Fruit fly (Drosophila melanogaster) whole organism, wandering third instar larva: ENCODE measurements around the gene Ube4B.

ENCODE experiments used
- CG32264 ChIP-seq: fragments of 200-800 bp; sonication (Bioruptor generic); optimal IDR thresholded peaks from 2 replicates; lab custom pipeline; 2016; ENCODE audit warnings: missing biosample characterization, missing genetic modification characterization
- CrebA ChIP-seq: fragments of 200-800 bp; sonication (Bioruptor generic); optimal IDR thresholded peaks from 2 replicates; lab custom pipeline; 2016; ENCODE audit warnings: missing biosample characterization, mild to moderate bottlenecking, missing genetic modification characterization, borderline replicate concordance
- Dif ChIP-seq: fragments of 200-275, 200-300 bp; sonication (Bioruptor generic); optimal IDR thresholded peaks from 2 replicates; lab custom pipeline; 2018; ENCODE audit warnings: missing biosample characterization, missing genetic modification characterization; ENCODE audit not compliant: partially characterized antibody
- GATAd ChIP-seq: sonication (Bioruptor generic); optimal IDR thresholded peaks from 2 replicates; lab custom pipeline; 2016; ENCODE audit warnings: missing biosample characterization, missing genetic modification characterization
- HLH106 ChIP-seq: fragments of 200-800 bp; optimal IDR thresholded peaks from 3 replicates; lab custom pipeline; 2019; ENCODE audit warnings: missing biosample characterization, mild to moderate bottlenecking, missing genetic modification characterization, moderate library complexity
- Hnf4 ChIP-seq: fragments of 200-800 bp; sonication (Bioruptor generic); optimal IDR thresholded peaks from 2 replicates; lab custom pipeline; 2016; ENCODE audit warnings: missing biosample characterization, mild to moderate bottlenecking, missing genetic modification characterization
- Hr78 ChIP-seq: fragments of >200 bp; optimal IDR thresholded peaks from 2 replicates; lab custom pipeline; 2017; ENCODE audit warnings: missing biosample characterization, missing genetic modification characterization
- Hr83 ChIP-seq: fragments of 200-300 bp; sonication (Bioruptor generic); optimal IDR thresholded peaks from 2 replicates; lab custom pipeline; 2016; ENCODE audit warnings: missing biosample characterization, mild to moderate bottlenecking, missing genetic modification characterization, moderate library complexity; ENCODE audit not compliant: poor library complexity, severe bottlenecking
- Jra ChIP-seq: sonication (Bioruptor generic); optimal IDR thresholded peaks from 2 replicates; lab custom pipeline; 2016; ENCODE audit warnings: missing biosample characterization, missing genetic modification characterization
- Myc ChIP-seq: fragments of >200 bp; optimal IDR thresholded peaks from 2 replicates; lab custom pipeline; 2017
- N ChIP-seq: fragments of >200 bp; optimal IDR thresholded peaks from 2 replicates; lab custom pipeline; 2018; ENCODE audit warnings: missing biosample characterization, missing external identifiers, missing genetic modification characterization
- OdsH ChIP-seq: fragments of 200-800 bp; sonication (Bioruptor generic); optimal IDR thresholded peaks from 2 replicates; lab custom pipeline; 2016; ENCODE audit warnings: missing biosample characterization, mild to moderate bottlenecking, missing genetic modification characterization
- Rel ChIP-seq, 2 experiments: fragments of 200-800 bp; sonication (Bioruptor generic) in 1 of 2; optimal IDR thresholded peaks; 2 replicates in 1 of 2; 3 replicates in 1 of 2; lab custom pipeline; 2016 to 2019; ENCODE audit warnings: mild to moderate bottlenecking in 2 of 2, missing biosample characterization in 2 of 2, missing genetic modification characterization in 2 of 2, moderate library complexity in 1 of 2
- Vsx2 ChIP-seq: fragments of 200-300, 225-300 bp; sonication (Bioruptor generic); optimal IDR thresholded peaks from 2 replicates; lab custom pipeline; 2018; ENCODE audit warnings: missing biosample characterization, missing genetic modification characterization; ENCODE audit not compliant: partially characterized antibody
- dmrt93B ChIP-seq: fragments of 200-800 bp; sonication (Bioruptor generic); optimal IDR thresholded peaks from 2 replicates; lab custom pipeline; 2018; ENCODE audit warnings: missing biosample characterization, mild to moderate bottlenecking, missing genetic modification characterization
- dsf ChIP-seq: sonication (Bioruptor generic); optimal IDR thresholded peaks from 2 replicates; lab custom pipeline; 2016; ENCODE audit warnings: missing biosample characterization, missing genetic modification characterization, borderline replicate concordance
- ey ChIP-seq: fragments of 200-800 bp; sonication (Bioruptor generic); optimal IDR thresholded peaks from 2 replicates; lab custom pipeline; 2016; ENCODE audit warnings: missing biosample characterization, missing genetic modification characterization
- foxo ChIP-seq, 2 experiments: fragments of 200-800 bp; sonication (Bioruptor generic); optimal IDR thresholded peaks; 2 replicates in 1 of 2; 3 replicates in 1 of 2; lab custom pipeline; 2016 to 2017; ENCODE audit warnings: missing biosample characterization in 2 of 2, missing genetic modification characterization in 2 of 2
- fru ChIP-seq: fragments of 200-800 bp; sonication (Bioruptor generic); optimal IDR thresholded peaks from 3 replicates; lab custom pipeline; 2016; ENCODE audit warnings: missing biosample characterization, mild to moderate bottlenecking, missing genetic modification characterization
- h ChIP-seq: fragments of 200-800 bp; sonication (Bioruptor generic); optimal IDR thresholded peaks from 3 replicates; lab custom pipeline; 2016; ENCODE audit warnings: missing biosample characterization, mild to moderate bottlenecking, missing genetic modification characterization
- lola ChIP-seq: fragments of >200 bp; optimal IDR thresholded peaks from 2 replicates; lab custom pipeline; 2017; ENCODE audit warnings: missing biosample characterization, missing genetic modification characterization
- pan ChIP-seq: fragments of >200 bp; optimal IDR thresholded peaks from 2 replicates; lab custom pipeline; 2017
- rgr ChIP-seq: fragments of 200-800 bp; sonication (Bioruptor generic); optimal IDR thresholded peaks from 3 replicates; lab custom pipeline; 2016; ENCODE audit warnings: missing biosample characterization, mild to moderate bottlenecking, missing genetic modification characterization
- sage ChIP-seq: fragments of 200-800 bp; sonication (Bioruptor generic); optimal IDR thresholded peaks from 2 replicates; lab custom pipeline; 2016; ENCODE audit warnings: missing biosample characterization, mild to moderate bottlenecking, missing genetic modification characterization
- sv ChIP-seq: fragments of 200-800 bp; sonication (Bioruptor generic); optimal IDR thresholded peaks from 3 replicates; lab custom pipeline; 2016; ENCODE audit warnings: missing biosample characterization, missing genetic modification characterization
- usp ChIP-seq: fragments of >200 bp; optimal IDR thresholded peaks from 2 replicates; lab custom pipeline; 2017; ENCODE audit warnings: missing biosample characterization, missing genetic modification characterization
- woc ChIP-seq: sonication (Bioruptor generic); optimal IDR thresholded peaks from 2 replicates; lab custom pipeline; 2016; ENCODE audit warnings: missing biosample characterization, mild to moderate bottlenecking, missing genetic modification characterization

Ube4B gene

dm6 chr2L:13004059-13004870, 15.0 kb downstream of the Ube4B start, which contains the start of the genes Vha68-1 and mTor (continued):
- TF ChIP-seq GATAd (GFP tag; lab: Kevin White, UChicago), result no peak
- TF ChIP-seq h (GFP tag; lab: Kevin White, UChicago), result peak; percentile 69
- no peak for TF ChIP-seq sage
- no peak for TF ChIP-seq Rel (GFP tag; optimal IDR thresholded peaks at IDR 0.05; lab: Kevin White, UChicago)
- peak; percentile 11 for TF ChIP-seq Rel (tag; optimal IDR thresholded peaks at IDR 0.05; lab: Kevin White, UChicago)
- no peak for TF ChIP-seq woc (GFP tag; lab: Kevin White, UChicago)
- TF ChIP-seq dsf (GFP tag; lab: Kevin White, UChicago), result no peak
- TF ChIP-seq pan (lab: Kevin White, UChicago), result no peak
- peak in 1 of 2 experiments; percentile 81 for TF ChIP-seq foxo (GFP tag; optimal IDR thresholded peaks at IDR 0.05; lab: Kevin White, UChicago)
- peak; percentile 11 for TF ChIP-seq Hr78 (GFP tag; lab: Kevin White, UChicago)
- no peak for TF ChIP-seq usp (GFP tag; lab: Kevin White, UChicago)
- peak; percentile 52 for TF ChIP-seq OdsH
- no peak for TF ChIP-seq Vsx2 (GFP tag; lab: Kevin White, UChicago)
- TF ChIP-seq rgr, result peak; percentile 77
- TF ChIP-seq N (GFP tag; lab: Kevin White, UChicago), result peak; percentile 85
- peak; percentile 18 for TF ChIP-seq CG32264 (GFP tag; lab: Kevin White, UChicago)
- TF ChIP-seq, all 38 proteins: peak for 15

- TF ChIP-seq Jra (GFP tag; lab: Kevin White, UChicago), result no peak
- no peak for TF ChIP-seq Dif (GFP tag; lab: Kevin White, UChicago)
- no peak for TF ChIP-seq Myc
- no peak for TF ChIP-seq rgr
- no peak for TF ChIP-seq N (GFP tag; lab: Kevin White, UChicago)
- TF ChIP-seq OdsH, result no peak
- TF ChIP-seq foxo (GFP tag; optimal IDR thresholded peaks at IDR 0.05; lab: Kevin White, UChicago), result no peak
- TF ChIP-seq Hr78 (GFP tag; lab: Kevin White, UChicago), result no peak
Observed at dm6 chr2L:13003659-13004058, 15.6 kb downstream of the Ube4B start.

DNA sequence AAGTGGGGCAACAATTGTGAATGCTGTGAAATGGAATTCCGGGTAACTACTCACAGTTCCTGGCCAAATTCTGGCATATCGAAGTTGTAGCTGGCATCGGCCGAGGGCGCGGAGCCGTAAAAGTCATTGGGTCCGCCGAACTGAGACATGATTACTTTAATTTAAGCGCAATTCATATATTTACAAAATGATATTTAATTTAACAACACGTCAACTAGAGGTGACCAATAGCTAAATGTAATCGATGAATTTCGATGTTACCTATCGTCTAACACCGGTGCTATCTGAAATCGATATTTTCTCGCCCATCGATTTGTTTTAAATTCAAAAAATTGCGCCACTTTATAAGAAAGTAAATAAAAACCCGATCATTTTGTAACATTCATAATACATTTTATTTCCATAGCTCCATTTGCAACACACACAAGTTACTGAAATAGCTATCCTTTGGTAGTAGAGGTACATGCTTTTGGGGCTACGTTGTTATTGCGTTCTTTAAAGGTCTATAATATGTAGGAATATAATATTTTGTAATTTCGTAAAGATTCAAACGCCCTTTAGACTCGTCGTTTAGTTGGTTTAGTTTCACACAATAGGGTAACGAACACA, 18.7 kb downstream of the Ube4B start, which contains the start of gene Yip1d1:
Gene Yip1d1 (minus strand): TSS at position 243 of the 609 bp plus-strand sequence.
- no peak for TF ChIP-seq woc (GFP tag; lab: Kevin White, UChicago)
- no peak for TF ChIP-seq Hr83 (GFP tag; lab: Kevin White, UChicago)
- no peak for TF ChIP-seq lola (GFP tag; lab: Kevin White, UChicago)
- TF ChIP-seq Hnf4, result no peak
- TF ChIP-seq sv (GFP tag; lab: Kevin White, UChicago), result no peak
- TF ChIP-seq ey (GFP tag; lab: Kevin White, UChicago), result no peak
- no peak for TF ChIP-seq dmrt93B (GFP tag; lab: Kevin White, UChicago)
- no peak for TF ChIP-seq usp (GFP tag; lab: Kevin White, UChicago)
- no peak for TF ChIP-seq dsf (GFP tag; lab: Kevin White, UChicago)
- TF ChIP-seq CrebA (GFP tag; lab: Kevin White, UChicago), result no peak
- no peak for TF ChIP-seq Myc
- TF ChIP-seq HLH106 (tag; lab: Kevin White, UChicago), result no peak
- TF ChIP-seq Jra (GFP tag; lab: Kevin White, UChicago), result no peak

dm6 chr2L:12985043-12985442, 34.2 kb downstream of the Ube4B start:
- no peak for TF ChIP-seq sage

DNA sequence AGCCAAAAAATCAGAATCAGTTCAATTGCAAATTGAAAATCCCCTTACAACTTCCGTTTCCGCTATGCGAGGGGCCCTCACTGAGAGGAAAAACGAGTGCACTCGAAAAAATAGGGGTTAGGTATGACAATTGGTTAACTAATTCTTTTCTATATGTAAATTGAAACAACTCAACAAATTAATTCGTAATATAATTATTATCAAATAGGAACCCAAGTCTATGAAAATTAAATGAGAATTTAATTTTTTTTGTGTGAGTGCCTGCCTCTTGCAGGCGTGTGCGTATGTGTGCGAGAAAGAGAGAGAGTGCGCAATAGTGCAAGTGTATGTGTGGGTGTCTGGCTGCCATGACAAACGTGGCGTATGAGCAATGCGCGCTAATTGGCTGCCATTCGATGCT, 37.1 kb downstream of the Ube4B start:
- TF ChIP-seq ey (GFP tag; lab: Kevin White, UChicago) (peak; percentile 20), fru (peak; percentile 5), foxo (GFP tag; optimal IDR thresholded peaks at IDR 0.05; lab: Kevin White, UChicago) (peak in 1 of 2 experiments; percentile 29), GATAd (GFP tag; lab: Kevin White, UChicago) (no peak)
